Fruit fly (Drosophila melanogaster) whole organism, embryonic: ENCODE data around the gene Ptp99A.

Experiments
- Awh ChIP-seq: fragments of 200-800 bp; sonication (Bioruptor generic); IDR thresholded peaks from 2 replicates; pipeline ENCODE4, ENCODE4 v1.3.6; 2022; ENCODE audit warnings: missing biosample characterization, missing genetic modification characterization
- CG14667 ChIP-seq: fragments of 200-800 bp; sonication (Bioruptor generic); IDR thresholded peaks from 2 replicates; pipeline ENCODE4 v1.3.6; 2022; ENCODE audit warnings: missing biosample characterization, missing genetic modification characterization
- CG15696 ChIP-seq: fragments of 200-800 bp; sonication (Bioruptor generic); optimal IDR thresholded peaks from 2 replicates; lab custom pipeline; 2019; ENCODE audit warnings: missing biosample characterization, mild to moderate bottlenecking, missing genetic modification characterization, moderate library complexity
- CG17361 ChIP-seq: fragments of 200-800 bp; sonication (Bioruptor generic); IDR thresholded peaks from 3 replicates; pipeline ENCODE4 v1.3.6; 2022; ENCODE audit warnings: missing biosample characterization, missing genetic modification characterization
- CG17568 ChIP-seq: fragments of 200-800 bp; sonication (Bioruptor generic); optimal IDR thresholded peaks from 2 replicates; lab custom pipeline; 2018; ENCODE audit warnings: missing biosample characterization, mild to moderate bottlenecking, missing genetic modification characterization, moderate library complexity
- CG17612 ChIP-seq: fragments of 200-800 bp; sonication (Bioruptor generic); IDR thresholded peaks from 2 replicates; pipeline ENCODE4 v1.3.6; 2022; ENCODE audit warnings: missing biosample characterization, missing genetic modification characterization
- CG18764 ChIP-seq: fragments of 200-800 bp; sonication (Bioruptor generic); optimal IDR thresholded peaks from 3 replicates; lab custom pipeline; 2016; ENCODE audit warnings: missing biosample characterization, missing genetic modification characterization
- CG2678 ChIP-seq: fragments of 200-800 bp; sonication (Bioruptor generic); optimal IDR thresholded peaks from 3 replicates; lab custom pipeline; 2019; ENCODE audit warnings: missing biosample characterization, mild to moderate bottlenecking, missing genetic modification characterization, moderate library complexity
- CG30431 ChIP-seq: fragments of 200-800 bp; sonication (Bioruptor generic); optimal IDR thresholded peaks from 2 replicates; lab custom pipeline; 2017; ENCODE audit warnings: missing biosample characterization, missing genetic modification characterization
- CG3065 ChIP-seq: fragments of 200-800 bp; sonication (Bioruptor generic); optimal IDR thresholded peaks from 2 replicates; lab custom pipeline; 2016; ENCODE audit warnings: missing biosample characterization, missing genetic modification characterization
- CG31441 ChIP-seq: fragments of 200-800 bp; sonication (Bioruptor generic); IDR thresholded peaks from 2 replicates; pipeline ENCODE4 v1.3.6; 2022; ENCODE audit warnings: missing biosample characterization, missing genetic modification characterization
- CG3847 ChIP-seq: fragments of 200-800 bp; sonication (Bioruptor generic); IDR thresholded peaks from 2 replicates; pipeline ENCODE4 v1.3.6; 2022; ENCODE audit warnings: missing biosample characterization, missing genetic modification characterization
- CG3995 ChIP-seq: fragments of 200-800 bp; sonication (Bioruptor generic); optimal IDR thresholded peaks from 3 replicates; lab custom pipeline; 2016; ENCODE audit warnings: missing biosample characterization, missing genetic modification characterization
- CG6272 ChIP-seq: fragments of 200-800 bp; sonication (Bioruptor generic); IDR thresholded peaks from 2 replicates; pipeline ENCODE4 v1.3.6; 2022; ENCODE audit warnings: missing biosample characterization, missing genetic modification characterization
- CG6765 ChIP-seq: fragments of 200-800 bp; sonication (Bioruptor generic); optimal IDR thresholded peaks from 3 replicates; lab custom pipeline; 2017; ENCODE audit warnings: missing biosample characterization, mild to moderate bottlenecking, missing genetic modification characterization
- CG8290 ChIP-seq, 3 experiments: fragments of 200-800 bp; sonication (Bioruptor generic); optimal IDR thresholded peaks; 2 replicates each; lab custom pipeline; 2016 to 2019; ENCODE audit warnings: missing biosample characterization in 3 of 3, missing genetic modification characterization in 3 of 3, mild to moderate bottlenecking in 2 of 3, moderate library complexity in 1 of 3
- CG9437 ChIP-seq: fragments of 200-800 bp; sonication (Bioruptor generic); optimal IDR thresholded peaks from 2 replicates; lab custom pipeline; 2018; ENCODE audit warnings: missing biosample characterization, mild to moderate bottlenecking, missing genetic modification characterization
- Camta ChIP-seq: fragments of 200-800 bp; sonication (Bioruptor generic); optimal IDR thresholded peaks from 2 replicates; lab custom pipeline; 2016; ENCODE audit warnings: missing biosample characterization, missing genetic modification characterization
- Doc3 ChIP-seq: fragments of 200-800 bp; sonication (Bioruptor generic); IDR thresholded peaks from 3 replicates; pipeline ENCODE4 v1.3.6; 2022; ENCODE audit warnings: missing biosample characterization, missing genetic modification characterization; ENCODE audit not compliant: partially characterized antibody
- Dp ChIP-seq: fragments of 200-800 bp; sonication (Bioruptor generic); optimal IDR thresholded peaks from 2 replicates; lab custom pipeline; 2018; ENCODE audit warnings: missing biosample characterization, mild to moderate bottlenecking, missing genetic modification characterization, moderate library complexity
- E2f2 ChIP-seq: fragments of 200-800 bp; sonication (Bioruptor generic); IDR thresholded peaks from 2 replicates; pipeline ENCODE4 v1.3.6; 2022; ENCODE audit warnings: missing biosample characterization, missing genetic modification characterization
- Eip74EF ChIP-seq, 2 experiments: fragments of 200-800 bp in 1 of 2; fragments of >200 bp in 1 of 2; sonication (Bioruptor generic) in 1 of 2; optimal IDR thresholded peaks; 2 replicates each; lab custom pipeline; 2017 to 2019; ENCODE audit warnings: missing biosample characterization in 2 of 2, missing genetic modification characterization in 2 of 2, mild to moderate bottlenecking in 1 of 2, moderate library complexity in 1 of 2
- Ets65A ChIP-seq: fragments of 200-800 bp; sonication (Bioruptor generic); peaks from one replicate; lab custom pipeline; 2016; ENCODE audit warnings: missing biosample characterization, missing genetic modification characterization
- HLH4C ChIP-seq: fragments of 200-800 bp; sonication (Bioruptor generic); IDR thresholded peaks from 3 replicates; pipeline ENCODE4 v1.3.6; 2022; ENCODE audit warnings: missing biosample characterization, missing genetic modification characterization; ENCODE audit not compliant: partially characterized antibody
- MTF-1 ChIP-seq: fragments of 200-800 bp; sonication (Bioruptor generic); optimal IDR thresholded peaks from 2 replicates; lab custom pipeline; 2018; ENCODE audit warnings: missing biosample characterization, mild to moderate bottlenecking, missing genetic modification characterization, borderline replicate concordance
- Mad ChIP-seq: fragments of 200-800 bp; sonication (Bioruptor generic); optimal IDR thresholded peaks from 2 replicates; lab custom pipeline; 2016; ENCODE audit warnings: missing biosample characterization, missing genetic modification characterization
- Rfx ChIP-seq: fragments of 200-800 bp; sonication (Bioruptor generic); IDR thresholded peaks from 2 replicates; pipeline ENCODE4 v1.3.6; 2022; ENCODE audit warnings: missing biosample characterization, missing genetic modification characterization
- ase ChIP-seq: fragments of 200-800 bp; sonication (Bioruptor generic); IDR thresholded peaks from 3 replicates; pipeline ENCODE4 v1.3.6; 2022; ENCODE audit warnings: missing biosample characterization, missing genetic modification characterization
- cg ChIP-seq: fragments of 200-800 bp; sonication (Bioruptor generic); optimal IDR thresholded peaks from 3 replicates; lab custom pipeline; 2019; ENCODE audit warnings: missing biosample characterization, mild to moderate bottlenecking, missing genetic modification characterization, moderate library complexity
- chm ChIP-seq: fragments of 200-800 bp; sonication (Bioruptor generic); IDR thresholded peaks from 2 replicates; pipeline ENCODE4 v1.3.6; 2022; ENCODE audit warnings: missing biosample characterization, missing genetic modification characterization
- crc ChIP-seq: fragments of 200-800 bp; sonication (Bioruptor generic); optimal IDR thresholded peaks from 2 replicates; lab custom pipeline; 2016; ENCODE audit warnings: missing biosample characterization, missing genetic modification characterization
- gro ChIP-seq: fragments of 200-800 bp; sonication (Bioruptor generic); optimal IDR thresholded peaks from 2 replicates; lab custom pipeline; 2016; ENCODE audit warnings: missing biosample characterization, missing genetic modification characterization
- her ChIP-seq: fragments of 200-800 bp; sonication (Bioruptor generic); optimal IDR thresholded peaks from 2 replicates; lab custom pipeline; 2016; ENCODE audit warnings: missing biosample characterization, missing genetic modification characterization
- ind ChIP-seq: fragments of 200-800 bp; sonication (Bioruptor generic); optimal IDR thresholded peaks from 3 replicates; lab custom pipeline; 2016; ENCODE audit warnings: missing biosample characterization, missing genetic modification characterization
- jigr1 ChIP-seq: fragments of 200-800 bp; sonication (Bioruptor generic); IDR thresholded peaks from 3 replicates; pipeline ENCODE4 v1.3.6; 2022; ENCODE audit warnings: missing biosample characterization, missing genetic modification characterization
- jing ChIP-seq: fragments of 200-800 bp; sonication (Bioruptor generic); optimal IDR thresholded peaks from 2 replicates; lab custom pipeline; 2018; ENCODE audit warnings: missing biosample characterization, mild to moderate bottlenecking, missing genetic modification characterization
- ken ChIP-seq: fragments of 200-800 bp; sonication (Bioruptor generic); IDR thresholded peaks from 3 replicates; pipeline ENCODE4 v1.3.6; 2022; ENCODE audit warnings: missing biosample characterization, missing genetic modification characterization
- lilli ChIP-seq: fragments of 200-800 bp; sonication (Bioruptor generic); optimal IDR thresholded peaks from 3 replicates; lab custom pipeline; 2016; ENCODE audit warnings: missing biosample characterization, missing genetic modification characterization
- lola ChIP-seq, 3 experiments: fragments of >200 bp in 2 of 3; fragments of 200-800 bp in 1 of 3; sonication (Bioruptor generic) in 1 of 3; optimal IDR thresholded peaks; 2 replicates each; lab custom pipeline; 2017 to 2019; ENCODE audit warnings: missing biosample characterization in 3 of 3, missing genetic modification characterization in 3 of 3, mild to moderate bottlenecking in 1 of 3, moderate library complexity in 1 of 3
- nau ChIP-seq: fragments of 200-800 bp; sonication (Bioruptor generic); optimal IDR thresholded peaks from 3 replicates; lab custom pipeline; 2017; ENCODE audit warnings: missing biosample characterization, mild to moderate bottlenecking, missing genetic modification characterization, missing genetic modification reagents
- ro ChIP-seq: fragments of 200-800 bp; sonication (Bioruptor generic); IDR thresholded peaks from 2 replicates; pipeline ENCODE4 v1.3.6; 2022; ENCODE audit warnings: missing biosample characterization, missing genetic modification characterization
- run ChIP-seq: fragments of 200-800 bp; sonication (Bioruptor generic); optimal IDR thresholded peaks from 3 replicates; lab custom pipeline; 2018; ENCODE audit warnings: missing biosample characterization, mild to moderate bottlenecking, missing genetic modification characterization
- sd ChIP-seq: fragments of 200-800 bp; sonication (Bioruptor generic); optimal IDR thresholded peaks from 3 replicates; lab custom pipeline; 2018; ENCODE audit warnings: missing biosample characterization, mild to moderate bottlenecking, missing genetic modification characterization, moderate library complexity
- sens-2 ChIP-seq: fragments of 200-800 bp; sonication (Bioruptor generic); IDR thresholded peaks from 2 replicates; pipeline ENCODE4 v1.3.6; 2022; ENCODE audit warnings: missing biosample characterization, missing genetic modification characterization
- sisA ChIP-seq: fragments of 200-800 bp; sonication (Bioruptor generic); IDR thresholded peaks from 2 replicates; pipeline ENCODE4 v1.3.6; 2022; ENCODE audit warnings: missing biosample characterization, missing genetic modification characterization
- slbo ChIP-seq: fragments of 200-800 bp; sonication (Bioruptor generic); IDR thresholded peaks from 2 replicates; pipeline ENCODE4 v1.3.6; 2022; ENCODE audit warnings: missing biosample characterization, missing genetic modification characterization
- tgo ChIP-seq: fragments of 200-800 bp; sonication (Bioruptor generic); IDR thresholded peaks from 3 replicates; pipeline ENCODE4 v1.3.6; 2022; ENCODE audit warnings: missing biosample characterization, missing genetic modification characterization
- usp ChIP-seq: fragments of >200 bp; optimal IDR thresholded peaks from 2 replicates; lab custom pipeline; 2017; ENCODE audit warnings: missing biosample characterization, missing genetic modification characterization
- vvl ChIP-seq: fragments of 200-800 bp; sonication (Bioruptor generic); IDR thresholded peaks from 2 replicates; pipeline ENCODE4 v1.3.6; 2022; ENCODE audit warnings: missing biosample characterization, missing genetic modification characterization
- z ChIP-seq: fragments of 200-800 bp; sonication (Bioruptor generic); IDR thresholded peaks from 3 replicates; pipeline ENCODE4 v1.3.6; 2022; ENCODE audit warnings: missing biosample characterization, missing genetic modification characterization
- zen ChIP-seq: fragments of 200-800 bp; sonication (Bioruptor generic); optimal IDR thresholded peaks from 3 replicates; lab custom pipeline; 2018; ENCODE audit warnings: missing biosample characterization, mild to moderate bottlenecking, missing genetic modification characterization, moderate library complexity

The Ptp99A gene

DNA sequence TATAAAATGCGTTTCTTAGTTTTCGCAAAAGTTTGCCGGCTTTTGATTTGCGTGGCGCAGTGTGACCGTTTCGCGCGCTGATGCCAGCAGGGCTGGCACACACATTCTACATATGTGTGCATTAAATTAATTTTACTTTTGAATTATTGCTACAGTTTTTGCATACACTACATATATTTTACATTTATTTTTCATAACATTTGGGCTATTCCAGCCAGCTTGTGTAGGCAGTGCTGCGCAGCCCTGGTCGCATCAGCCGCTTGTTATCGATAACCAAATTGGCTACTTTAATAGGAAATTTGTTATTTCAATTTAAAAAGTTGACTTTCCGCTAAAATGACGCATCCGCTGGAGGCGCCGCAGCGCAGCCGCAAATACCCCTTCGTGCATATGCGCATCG, 111.8 kb downstream of the Ptp99A start, which contains the start of the genes CG2321 and CG2006 (continued):
- TF ChIP-seq CG14667 (peak; percentile 32), ro (no peak), jing (GFP tag; lab: Kevin White, UChicago) (no peak), CG17361 (GFP tag; lab: Robert Waterston, UW) (peak; percentile 47; the same call in 2 of the 3 replicates), CG17612 (GFP tag; lab: Robert Waterston, UW) (no peak), CG3995 (GFP tag; lab: Kevin White, UChicago) (no peak), CG3065 (GFP tag; lab: Kevin White, UChicago) (peak; percentile 19), ind (peak; percentile 45), E2f2 (GFP tag; lab: Robert Waterston, UW) (peak; percentile 85), nau (no peak), sens-2 (GFP tag; lab: Robert Waterston, UW) (0 out of 2 replicates have a peak, but pooled peaks have one; percentile 29), Camta (GFP tag; lab: Kevin White, UChicago) (peak; percentile 19), Rfx (GFP tag; lab: Robert Waterston, UW) (peak; percentile 81), Ets65A (GFP tag; lab: Kevin White, UChicago) (no peak), Eip74EF (GFP tag; optimal IDR thresholded peaks at IDR 0.05; lab: Kevin White, UChicago) (no peak), run (no peak), ken (GFP tag; lab: Robert Waterston, UW) (0 out of 3 replicates have a peak, but pooled peaks have one; percentile 59), tgo (GFP tag; lab: Robert Waterston, UW) (peak; percentile 20; the same call in 1 of the 3 replicates), CG15696 (tag; lab: Kevin White, UChicago) (peak; percentile 62), CG30431 (no peak), z (no peak), MTF-1 (GFP tag; lab: Kevin White, UChicago) (no peak), slbo (peak; percentile 79), CG2678 (no peak), sd (tag; lab: Kevin White, UChicago) (no peak), usp (GFP tag; lab: Kevin White, UChicago) (no peak), lola (GFP tag; optimal IDR thresholded peaks at IDR 0.05; lab: Kevin White, UChicago) (peak in 1 of 3 experiments; percentile 57), CG17568 (GFP tag; lab: Kevin White, UChicago) (no peak), Dp (GFP tag; lab: Kevin White, UChicago) (peak; percentile 79), ase (GFP tag; lab: Robert Waterston, UW) (0 out of 3 replicates have a peak, but pooled peaks have one; percentile 37), jigr1 (GFP tag; lab: Robert Waterston, UW) (no peak), crc (GFP tag; lab: Kevin White, UChicago) (no peak), Doc3 (GFP tag; lab: Robert Waterston, UW) (peak; percentile 48; the same call in 1 of the 3 replicates), lilli (GFP tag; lab: Kevin White, UChicago) (peak; percentile 74), CG8290 (GFP tag; optimal IDR thresholded peaks at IDR 0.05; lab: Kevin White, UChicago) (peak; percentile 9), CG8290 (tag; optimal IDR thresholded peaks at IDR 0.05; lab: Kevin White, UChicago) (no peak), her (GFP tag; lab: Kevin White, UChicago) (no peak), vvl (GFP tag; lab: Robert Waterston, UW) (peak; percentile 89), CG18764 (GFP tag; lab: Kevin White, UChicago) (peak; percentile 40), cg (GFP tag; lab: Kevin White, UChicago) (no peak), HLH4C (GFP tag; lab: Robert Waterston, UW) (peak; percentile 65), CG6272 (GFP tag; lab: Robert Waterston, UW) (peak; percentile 48; the same call in 1 of the 2 replicates), CG6765 (no peak), chm (GFP tag; lab: Robert Waterston, UW) (no peak), CG3847 (peak; percentile 79), gro (GFP tag; lab: Kevin White, UChicago) (peak; percentile 57), Mad (peak; percentile 54), zen (tag; lab: Kevin White, UChicago) (peak; percentile 74), CG9437 (GFP tag; lab: Kevin White, UChicago) (no peak), sisA (peak; percentile 62), CG31441 (no peak; the same call in 1 of the 2 replicates), Awh (GFP tag; lab: Robert Waterston, UW) (no peak)
